Fruit fly (Drosophila melanogaster) S2 (cell line): ENCODE data around the gene CG17129.

Source experiments
- CG8478 ChIP-seq: fragments of >200 bp; optimal IDR thresholded peaks from 2 replicates; lab custom pipeline; 2018
- CTCF ChIP-seq, 2 experiments: fragments of >200 bp; optimal IDR thresholded peaks; 2 replicates each; lab custom pipeline; 2018

dm6 chr3L:638757-639353 is 41.3 kb downstream of the CG17129 start:
- TF ChIP-seq CTCF (optimal IDR thresholded peaks at IDR 0.05; lab: Kevin White, UChicago) (no peak), CG8478 (lab: Kevin White, UChicago) (no peak)
